Worm (Caenorhabditis elegans) whole organism, L4/young adult: ENCODE results near the gene T23G5.2.

Experiments
- dao-5 ChIP-seq: sonication (generic microtip); optimal IDR thresholded peaks from 2 replicates; lab custom pipeline; 2016; ENCODE audit warnings: missing genotype, missing genetic modification characterization, moderate library complexity, missing compliant biosample characterization
- him-1 ChIP-seq: sonication (generic microtip); optimal IDR thresholded peaks from 2 replicates; lab custom pipeline; 2016; ENCODE audit warnings: missing genotype, missing genetic modification reagents, missing genetic modification characterization, missing compliant biosample characterization

DNA sequence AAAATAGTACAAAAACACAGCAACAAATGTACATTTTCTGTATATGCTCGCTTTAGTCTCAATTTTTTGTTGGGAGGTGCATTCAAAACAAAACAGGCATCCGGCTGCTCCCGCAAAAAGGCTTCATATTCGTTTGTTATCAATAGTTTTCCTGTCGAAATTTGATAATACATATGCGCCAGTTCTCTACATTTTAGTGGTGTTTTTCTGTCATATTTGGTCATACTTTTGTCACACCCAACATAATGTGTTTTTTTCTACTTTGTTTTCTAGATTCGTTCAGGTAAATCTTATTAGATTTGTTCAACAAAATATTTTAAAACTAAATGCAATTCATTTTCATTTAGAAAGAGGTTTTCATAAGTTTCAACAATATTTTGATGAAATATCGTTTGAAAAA lies 22.4 kb upstream of the T23G5.2 start:
- TF ChIP-seq dao-5 (tag; lab: Kevin White, UChicago) (no peak), him-1 (tag; lab: Kevin White, UChicago) (no peak)
